Worm (Caenorhabditis elegans) whole organism, late embryonic: ENCODE results near the gene F20C5.11.

Source experiments
- ama-1 ChIP-seq: fragments of 150-350 bp; optimal IDR thresholded peaks from 2 replicates; lab custom pipeline; 2014
- ceh-14 ChIP-seq: sonication (generic microtip); optimal IDR thresholded peaks from 2 replicates; lab custom pipeline; 2016; ENCODE audit warnings: missing genotype, missing genetic modification characterization, missing compliant biosample characterization
- elt-4 ChIP-seq: sonication (generic microtip); optimal IDR thresholded peaks from 2 replicates; lab custom pipeline; 2016; ENCODE audit warnings: missing genetic modification characterization, missing compliant biosample characterization
- eyg-1 ChIP-seq: sonication (generic microtip); optimal IDR thresholded peaks from 2 replicates; lab custom pipeline; 2016; ENCODE audit warnings: missing genotype, missing genetic modification characterization, missing compliant biosample characterization
- fkh-10 ChIP-seq: fragments of 150-350 bp; optimal IDR thresholded peaks from 2 replicates; lab custom pipeline; 2014; ENCODE audit warnings: missing biosample characterization, missing genetic modification reagents, missing genetic modification characterization
- madf-2 ChIP-seq: sonication (generic microtip); optimal IDR thresholded peaks from 2 replicates; lab custom pipeline; 2017; ENCODE audit warnings: missing genetic modification characterization, missing compliant biosample characterization
- pag-3 ChIP-seq: sonication (generic microtip); optimal IDR thresholded peaks from 2 replicates; lab custom pipeline; 2016; ENCODE audit warnings: missing compliant biosample characterization, missing genetic modification characterization, borderline replicate concordance
- pat-9 ChIP-seq: fragments of 200-800 bp; sonication (Bioruptor generic); optimal IDR thresholded peaks from 2 replicates; lab custom pipeline; 2018; ENCODE audit warnings: mild to moderate bottlenecking, missing genetic modification characterization, moderate library complexity, missing compliant biosample characterization
- tbx-7 ChIP-seq: sonication (generic microtip); optimal IDR thresholded peaks from 2 replicates; lab custom pipeline; 2016; ENCODE audit warnings: missing genotype, missing genetic modification characterization, missing compliant biosample characterization
- ttx-3 ChIP-seq: sonication (generic microtip); optimal IDR thresholded peaks from 2 replicates; lab custom pipeline; 2016; ENCODE audit warnings: missing genetic modification reagents, missing genetic modification characterization, missing compliant biosample characterization
- zip-5 ChIP-seq: sonication (generic microtip); optimal IDR thresholded peaks from 2 replicates; lab custom pipeline; 2016; ENCODE audit warnings: missing genetic modification characterization, missing compliant biosample characterization

DNA sequence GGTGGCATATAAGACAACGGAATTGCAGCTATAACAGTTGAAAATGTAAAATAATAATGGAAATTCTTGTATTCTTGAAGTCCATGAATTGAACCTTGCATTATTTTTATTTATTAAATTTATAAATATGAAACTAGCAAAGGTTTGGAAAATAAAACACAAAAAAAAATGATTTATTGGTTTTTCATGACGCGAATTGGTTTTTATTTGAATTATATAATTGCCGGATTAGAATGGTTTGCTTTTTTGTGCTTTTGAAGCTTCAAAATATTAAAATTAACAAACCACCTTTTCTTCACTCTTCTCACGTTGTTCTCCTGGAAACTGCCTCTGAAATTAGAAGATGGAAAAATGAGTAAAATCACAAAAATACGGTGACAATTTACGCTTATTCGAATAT, 28.3 kb upstream of the F20C5.11 start, which contains the start of gene sru-35:
- TF ChIP-seq eyg-1 (tag; lab: Kevin White, UChicago): no peak
- TF ChIP-seq tbx-7 (tag; lab: Kevin White, UChicago): no peak
- no peak for TF ChIP-seq elt-4 (tag; lab: Kevin White, UChicago)
- no peak for TF ChIP-seq ama-1 (lab: Kevin White, UChicago)
- TF ChIP-seq pat-9 (tag; lab: Kevin White, UChicago): no peak
- TF ChIP-seq fkh-10 (GFP tag; lab: Kevin White, UChicago): no peak
- no peak for TF ChIP-seq ttx-3
- no peak for TF ChIP-seq madf-2 (tag; lab: Kevin White, UChicago)
- no peak for TF ChIP-seq ceh-14 (tag; lab: Kevin White, UChicago)
- no peak for TF ChIP-seq zip-5 (tag; lab: Kevin White, UChicago)
- TF ChIP-seq pag-3: no peak
